Worm (Caenorhabditis elegans) whole organism, L4 larva: ENCODE data around the gene chw-1.

Source experiments
- Y48G9A.11 ChIP-seq: fragments of 200-800 bp; sonication (Bioruptor generic); IDR thresholded peaks from 2 replicates; pipeline ENCODE4 v1.3.6; 2022; ENCODE audit warnings: missing genetic modification reagents, missing genetic modification characterization, missing compliant biosample characterization
- ama-1 ChIP-seq: fragments of 150-350 bp; optimal IDR thresholded peaks from 2 replicates; lab custom pipeline; 2014; ENCODE audit warnings: inconsistent platforms, mixed read lengths
- ctbp-1 ChIP-seq: fragments of 200-800 bp; sonication (Bioruptor generic); IDR thresholded peaks from 2 replicates; pipeline ENCODE4 v1.3.6; 2022; ENCODE audit warnings: missing genetic modification reagents, missing genetic modification characterization, missing compliant biosample characterization
- jun-1 ChIP-seq: fragments of 150-350 bp; optimal IDR thresholded peaks from 2 replicates; lab custom pipeline; 2014; ENCODE audit warnings: missing biosample characterization, missing genetic modification reagents, missing genetic modification characterization
- lin-15B ChIP-seq: fragments of 150-350 bp; sonication (generic microtip); optimal IDR thresholded peaks from 3 replicates; lab custom pipeline; 2014; ENCODE audit warnings: missing biosample characterization, missing genetic modification characterization
- lin-38 ChIP-seq: fragments of 200-800 bp; sonication (Bioruptor generic); IDR thresholded peaks from 2 replicates; pipeline ENCODE4 v1.3.6; 2022; ENCODE audit warnings: missing genetic modification reagents, missing genetic modification characterization, missing compliant biosample characterization
- lir-3 ChIP-seq: sonication (generic microtip); optimal IDR thresholded peaks from 2 replicates; lab custom pipeline; 2016; ENCODE audit warnings: mild to moderate bottlenecking, missing genetic modification characterization, missing compliant biosample characterization
- mdl-1 ChIP-seq, 2 experiments: fragments of 150-350 bp in 1 of 2; sonication (generic microtip) in 1 of 2; optimal IDR thresholded peaks; 2 replicates each; lab custom pipeline; 2014 to 2017; ENCODE audit warnings: missing biosample characterization in 2 of 2, missing genetic modification characterization in 2 of 2
- nhr-11 ChIP-seq: fragments of 150-350 bp; optimal IDR thresholded peaks from 2 replicates; lab custom pipeline; 2014; ENCODE audit warnings: missing biosample characterization, missing genetic modification characterization
- nhr-25 ChIP-seq: sonication (generic microtip); optimal IDR thresholded peaks from 2 replicates; lab custom pipeline; 2017; ENCODE audit warnings: missing genetic modification characterization, mild to moderate bottlenecking, missing compliant biosample characterization, antibody characterized with exemption, moderate library complexity, borderline replicate concordance; ENCODE audit not compliant: insufficient read depth
- unc-39 ChIP-seq: sonication (generic microtip); optimal IDR thresholded peaks from 2 replicates; lab custom pipeline; 2017; ENCODE audit warnings: missing biosample characterization, missing genetic modification characterization
- ztf-11 ChIP-seq: fragments of 150-350 bp; optimal IDR thresholded peaks from 2 replicates; lab custom pipeline; 2014; ENCODE audit warnings: missing biosample characterization, missing genetic modification characterization

DNA sequence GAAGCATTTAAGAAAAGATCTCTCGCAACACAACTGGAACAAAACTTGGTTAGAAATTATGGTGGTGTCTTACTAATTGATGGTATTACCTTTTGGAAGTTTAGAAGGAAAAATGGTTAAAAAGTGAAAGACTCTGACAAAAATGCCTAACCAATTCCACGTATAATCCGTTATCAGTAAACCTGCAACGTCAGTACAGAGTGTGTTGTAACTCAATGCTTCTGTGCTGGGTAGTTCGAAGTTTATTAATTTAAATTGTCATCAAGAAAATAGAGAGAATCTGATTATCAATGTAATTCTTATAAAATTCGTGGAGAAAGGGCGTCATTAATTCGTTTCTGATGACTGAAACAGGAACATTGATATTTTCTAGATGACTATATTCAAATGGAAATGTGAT, 26.9 kb upstream of the chw-1 start:
- TF ChIP-seq jun-1 (tag; lab: Kevin White, UChicago) (no peak), ctbp-1 (GFP tag; lab: Robert Waterston, UW) (no peak), Y48G9A.11 (GFP tag; lab: Robert Waterston, UW) (no peak), nhr-11 (tag; lab: Kevin White, UChicago) (no peak), mdl-1 (tag; optimal IDR thresholded peaks at IDR 0.05; lab: Kevin White, UChicago) (no peak), lin-38 (GFP tag; lab: Robert Waterston, UW) (no peak), nhr-25 (tag; lab: Kevin White, UChicago) (no peak), ztf-11 (tag; lab: Kevin White, UChicago) (no peak), unc-39 (tag; lab: Kevin White, UChicago) (no peak), lin-15B (no peak), lir-3 (tag; lab: Kevin White, UChicago) (no peak), ama-1 (no peak)
